Worm (Caenorhabditis elegans): ENCODE results near the gene R11.3.
"Not testable (repeated sequence)": the region's sequence is repeated elsewhere in the genome, so short reads cannot be mapped to it uniquely, and the experiment has no call there.

The R11.3 gene

DNA sequence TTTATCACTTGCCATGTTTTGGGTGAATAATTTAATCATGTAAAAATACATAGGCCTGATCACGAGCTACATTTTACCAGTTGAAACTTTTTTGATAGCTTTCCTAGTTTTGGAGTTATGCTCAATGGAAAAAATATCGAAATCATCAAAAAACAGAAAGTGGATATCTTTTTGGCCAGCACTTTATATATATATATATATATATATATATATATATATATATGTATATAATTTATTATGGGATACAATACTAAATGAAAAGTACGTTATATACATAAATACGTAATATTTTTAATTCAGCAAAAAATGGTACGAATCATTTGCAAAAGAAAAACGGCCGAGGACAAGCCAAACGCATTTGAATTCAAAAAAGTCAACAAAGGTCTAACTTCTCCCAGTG is 20.7 kb upstream of the R11.3 start, which contains the start of gene F23A7.3:
TSS of gene F23A7.3 (plus strand) at position 301 of the 400 bp plus-strand sequence.
- not testable (repeated sequence) for TF ChIP-seq fkh-3 (tag; optimal IDR thresholded peaks at IDR 0.05); ceh-91 (GFP tag; IDR thresholded peaks at IDR 0.05); B0336.3 (GFP tag; IDR thresholded peaks at IDR 0.05)

DNA sequence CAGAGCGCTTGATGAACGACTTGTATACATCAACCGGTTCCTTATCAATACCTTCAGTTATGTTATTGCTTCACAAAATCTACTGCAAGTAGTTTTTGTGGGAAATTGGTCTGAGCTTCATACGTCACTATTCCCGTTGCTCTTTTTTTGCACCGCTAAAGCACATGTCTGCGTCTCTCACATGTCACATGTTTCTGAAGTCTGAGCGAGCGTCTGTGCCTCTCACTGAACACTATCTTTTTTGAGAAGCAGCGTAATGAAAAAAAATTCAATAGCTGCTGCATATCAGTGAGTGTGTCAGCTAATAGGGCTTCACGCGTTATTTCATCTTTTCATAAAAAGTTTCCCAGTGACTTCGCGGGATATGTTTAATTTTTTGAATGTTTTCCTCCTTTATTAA is 19.3 kb upstream of the R11.3 start:
- no peak for TF ChIP-seq ceh-91 (GFP tag; IDR thresholded peaks at IDR 0.05)
- TF ChIP-seq hmg-1.2 (GFP tag; IDR thresholded peaks at IDR 0.05): peak; percentile 66; the same call in 1 of the 2 replicates
- no peak for TF ChIP-seq F39B2.1 (GFP tag; IDR thresholded peaks at IDR 0.05)
- no peak for TF ChIP-seq dpl-1 (GFP tag; optimal IDR thresholded peaks at IDR 0.05)
- peak; percentile 26 for TF ChIP-seq nhr-80 (tag; optimal IDR thresholded peaks at IDR 0.05)
- no peak for TF ChIP-seq ets-4 (GFP tag; optimal IDR thresholded peaks at IDR 0.05)
- no peak for TF ChIP-seq hlh-12 (tag; optimal IDR thresholded peaks at IDR 0.05)

DNA sequence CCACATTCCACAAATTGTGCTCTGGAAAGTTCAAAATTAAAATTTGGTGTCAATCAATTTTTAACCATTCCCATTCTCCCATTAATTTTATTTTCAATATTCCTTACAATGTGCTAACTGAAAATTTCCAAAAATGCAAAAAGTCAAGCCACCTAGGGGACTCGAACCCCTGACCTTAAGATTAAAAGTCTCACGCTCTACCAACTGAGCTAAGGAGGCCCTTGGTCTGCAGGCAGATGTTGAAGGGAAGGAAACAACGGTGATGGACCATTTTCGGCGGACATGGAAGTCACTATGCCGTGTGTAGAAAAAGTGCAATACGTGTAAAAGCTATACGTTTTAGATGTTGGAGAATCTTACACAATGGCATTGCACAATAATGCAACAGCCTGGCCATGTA is 18.7 kb upstream of the R11.3 start:
- TF ChIP-seq egrh-3 (GFP tag; IDR thresholded peaks at IDR 0.05) (no peak), snpc-4 (GFP tag; optimal IDR thresholded peaks at IDR 0.05) (no peak), snpc-4 (tag; optimal IDR thresholded peaks at IDR 0.05) (peak in 2 of 4 experiments; percentile 35 to 68), ceh-27 (GFP tag; optimal IDR thresholded peaks at IDR 0.05) (no peak), madf-6 (GFP tag; IDR thresholded peaks at IDR 0.05) (no peak), athp-1 (tag; optimal IDR thresholded peaks at IDR 0.05) (no peak), ZK185.1 (tag; optimal IDR thresholded peaks at IDR 0.05; ENCODE audit: poor library complexity, severe bottlenecking) (no peak), fkh-3 (tag; optimal IDR thresholded peaks at IDR 0.05) (no peak), ceh-58 (GFP tag; IDR thresholded peaks at IDR 0.05) (no peak), F49E8.2 (tag; optimal IDR thresholded peaks at IDR 0.05; ENCODE audit: insufficient read depth) (no peak), F55B11.4 (tag; optimal IDR thresholded peaks at IDR 0.05; ENCODE audit: borderline replicate concordance, insufficient read depth) (no peak), mxl-1 (tag; optimal IDR thresholded peaks at IDR 0.05) (peak; percentile 3), nhr-179 (tag; optimal IDR thresholded peaks at IDR 0.05) (no peak), B0261.1 (tag; optimal IDR thresholded peaks at IDR 0.05) (peak; percentile 67), ztf-6 (GFP tag; IDR thresholded peaks at IDR 0.05) (no peak), cebp-1 (GFP tag; IDR thresholded peaks at IDR 0.05) (no peak), cebp-1 (tag; optimal IDR thresholded peaks at IDR 0.05) (no peak), pbrm-1 (GFP tag; IDR thresholded peaks at IDR 0.05) (peak; percentile 26; the same call in 1 of the 2 replicates), hlh-12 (tag; optimal IDR thresholded peaks at IDR 0.05) (no peak), pha-4 (tag; optimal IDR thresholded peaks at IDR 0.05) (no peak), Y53F4B.3 (GFP tag; IDR thresholded peaks at IDR 0.05) (no peak; the same call in 1 of the 2 replicates), ztf-25 (GFP tag; IDR thresholded peaks at IDR 0.05) (0 out of 2 replicates have a peak, but pooled peaks have one; percentile 29), aptf-3 (GFP tag; IDR thresholded peaks at IDR 0.05) (no peak), T07F8.4 (tag; optimal IDR thresholded peaks at IDR 0.05) (no peak), die-1 (tag; optimal IDR thresholded peaks at IDR 0.05) (peak; percentile 61), tbx-9 (tag; optimal IDR thresholded peaks at IDR 0.05; ENCODE audit: borderline replicate concordance) (no peak), ztf-28 (GFP tag; IDR thresholded peaks at IDR 0.05) (no peak), F52B5.7 (tag; optimal IDR thresholded peaks at IDR 0.05) (no peak), F39B2.1 (GFP tag; IDR thresholded peaks at IDR 0.05) (no peak), attf-5 (GFP tag; optimal IDR thresholded peaks at IDR 0.05) (peak; percentile 31), snpc-3.4 (tag; optimal IDR thresholded peaks at IDR 0.05) (no peak), madf-10 (tag; optimal IDR thresholded peaks at IDR 0.05) (no peak), madf-3 (GFP tag; IDR thresholded peaks at IDR 0.05) (no peak), lin-35 (GFP tag; optimal IDR thresholded peaks at IDR 0.05) (no peak), tbp1 (GFP tag; optimal IDR thresholded peaks at IDR 0.05) (peak; percentile 89), sptf-2 (GFP tag; optimal IDR thresholded peaks at IDR 0.05) (no peak), lin-26 (GFP tag; IDR thresholded peaks at IDR 0.05) (peak; percentile 80), ama-1 (optimal IDR thresholded peaks at IDR 0.05) (no peak), ama-1 (GFP tag; optimal IDR thresholded peaks at IDR 0.05) (peak in 1 of 2 experiments; percentile 20), dox-1 (GFP tag; IDR thresholded peaks at IDR 0.05) (0 out of 2 replicates have a peak, but pooled peaks have one; percentile 14)

Measured in whole organism, young adult.